Worm (Caenorhabditis elegans) whole organism, young adult: ENCODE results near the gene ctl-2.
A peak's percentile ranks its signal among the peaks of the same experiment; 100 is the strongest.

Experiments
- F37B4.10 ChIP-seq: fragments of 200-800 bp; sonication (Bioruptor generic); IDR thresholded peaks from 2 replicates; pipeline ENCODE4 v1.3.6; 2022; ENCODE audit warnings: missing genetic modification characterization, missing compliant biosample characterization
- F39B2.1 ChIP-seq: fragments of 200-800 bp; sonication (Bioruptor generic); IDR thresholded peaks from 2 replicates; pipeline ENCODE4 v1.3.6; 2022; ENCODE audit warnings: missing genetic modification reagents, missing genetic modification characterization, missing compliant biosample characterization
- F49E8.2 ChIP-seq: sonication (generic microtip); optimal IDR thresholded peaks from 3 replicates; lab custom pipeline; 2017; ENCODE audit warnings: missing genetic modification characterization, mild to moderate bottlenecking, missing compliant biosample characterization, antibody characterized with exemption, moderate library complexity; ENCODE audit not compliant: insufficient read depth
- K11D2.4 ChIP-seq: fragments of 200-800 bp; sonication (Bioruptor generic); IDR thresholded peaks from 2 replicates; pipeline ENCODE4 v1.3.6; 2022; ENCODE audit warnings: missing genetic modification reagents, missing genetic modification characterization, missing compliant biosample characterization
- T07F8.4 ChIP-seq: sonication (generic microtip); optimal IDR thresholded peaks from 2 replicates; lab custom pipeline; 2016; ENCODE audit warnings: mild to moderate bottlenecking, missing genetic modification characterization, moderate library complexity, missing compliant biosample characterization
- Y56A3A.18 ChIP-seq: fragments of 200-800 bp; sonication (Bioruptor generic); IDR thresholded peaks from 2 replicates; pipeline ENCODE4 v1.3.6; 2022; ENCODE audit warnings: missing genetic modification reagents, missing genetic modification characterization, missing compliant biosample characterization
- ZK185.1 ChIP-seq: sonication (generic microtip); optimal IDR thresholded peaks from 2 replicates; lab custom pipeline; 2016; ENCODE audit warnings: mild to moderate bottlenecking, missing genetic modification characterization, missing compliant biosample characterization; ENCODE audit not compliant: poor library complexity, severe bottlenecking
- attf-5 ChIP-seq: fragments of 200-800 bp; sonication (Bioruptor generic); optimal IDR thresholded peaks from 2 replicates; lab custom pipeline; 2018; ENCODE audit warnings: mild to moderate bottlenecking, missing genetic modification characterization, missing compliant biosample characterization
- bed-1 ChIP-seq: fragments of 200-800 bp; sonication (Bioruptor generic); IDR thresholded peaks from 2 replicates; pipeline ENCODE4 v1.3.6; 2022; ENCODE audit warnings: missing genetic modification reagents, missing genetic modification characterization, missing compliant biosample characterization
- bed-2 ChIP-seq: fragments of 200-800 bp; sonication (Bioruptor generic); IDR thresholded peaks from 2 replicates; pipeline ENCODE4 v1.3.6; 2022; ENCODE audit warnings: missing genetic modification reagents, missing genetic modification characterization, missing compliant biosample characterization
- cebp-1 ChIP-seq, 2 experiments: fragments of 200-800 bp in 1 of 2; sonication (Bioruptor generic) in 1 of 2; sonication (generic microtip) in 1 of 2; IDR thresholded peaks in 1 of 2; optimal IDR thresholded peaks in 1 of 2; 2 replicates each; pipeline versions ENCODE4 v1.3.6 to Lab custom; 2017 to 2022; ENCODE audit warnings: missing compliant biosample characterization in 2 of 2, missing genetic modification characterization in 2 of 2, mild to moderate bottlenecking in 1 of 2, missing genetic modification reagents in 1 of 2, moderate library complexity in 1 of 2
- cebp-2 ChIP-seq: fragments of 200-800 bp; sonication (Bioruptor generic); IDR thresholded peaks from 2 replicates; pipeline ENCODE4 v1.3.6; 2022; ENCODE audit warnings: missing genetic modification characterization, missing compliant biosample characterization
- dox-1 ChIP-seq: fragments of 200-800 bp; sonication (Bioruptor generic); IDR thresholded peaks from 2 replicates; pipeline ENCODE4 v1.3.6; 2022; ENCODE audit warnings: missing genetic modification reagents, missing genetic modification characterization, missing compliant biosample characterization
- dpl-1 ChIP-seq: fragments of 150-350 bp; optimal IDR thresholded peaks from 2 replicates; lab custom pipeline; 2014; ENCODE audit warnings: missing biosample characterization, missing genetic modification reagents, missing genetic modification characterization
- egrh-3 ChIP-seq: fragments of 200-800 bp; sonication (Bioruptor generic); IDR thresholded peaks from 2 replicates; pipeline ENCODE4 v1.3.6; 2022; ENCODE audit warnings: missing genetic modification reagents, missing genetic modification characterization, missing compliant biosample characterization
- him-1 ChIP-seq: sonication (generic microtip); optimal IDR thresholded peaks from 2 replicates; lab custom pipeline; 2016; ENCODE audit warnings: missing genotype, missing genetic modification reagents, missing genetic modification characterization, missing compliant biosample characterization
- hrde-1 ChIP-seq: sonication (generic microtip); optimal IDR thresholded peaks from 2 replicates; lab custom pipeline; 2016; ENCODE audit warnings: missing genetic modification characterization, mild to moderate bottlenecking, missing compliant biosample characterization, moderate library complexity, missing genotype, missing genetic modification reagents, borderline replicate concordance
- let-607 ChIP-seq, 2 experiments: fragments of 200-800 bp in 1 of 2; sonication (Bioruptor generic) in 1 of 2; sonication (generic microtip) in 1 of 2; optimal IDR thresholded peaks; 2 replicates each; lab custom pipeline; 2016 to 2018; ENCODE audit warnings: mild to moderate bottlenecking in 2 of 2, missing compliant biosample characterization in 2 of 2, missing genetic modification characterization in 2 of 2, moderate library complexity in 2 of 2, missing genotype in 1 of 2
- lin-26 ChIP-seq: fragments of 200-800 bp; sonication (Bioruptor generic); IDR thresholded peaks from 2 replicates; pipeline ENCODE4 v1.3.6; 2022; ENCODE audit warnings: missing genetic modification reagents, missing genetic modification characterization, missing compliant biosample characterization
- madf-10 ChIP-seq: sonication (generic microtip); optimal IDR thresholded peaks from 2 replicates; lab custom pipeline; 2016; ENCODE audit warnings: mild to moderate bottlenecking, missing genetic modification characterization, missing compliant biosample characterization
- madf-6 ChIP-seq: fragments of 200-800 bp; sonication (Bioruptor generic); IDR thresholded peaks from 2 replicates; pipeline ENCODE4 v1.3.6; 2022; ENCODE audit warnings: missing genetic modification reagents, missing genetic modification characterization, missing compliant biosample characterization
- mel-28 ChIP-seq: sonication (generic microtip); optimal IDR thresholded peaks from 2 replicates; lab custom pipeline; 2016; ENCODE audit warnings: borderline replicate concordance, mild to moderate bottlenecking, missing genetic modification characterization, missing compliant biosample characterization
- mes-4 ChIP-seq: sonication (generic microtip); optimal IDR thresholded peaks from 2 replicates; lab custom pipeline; 2016; ENCODE audit warnings: missing genotype, missing genetic modification characterization, missing compliant biosample characterization
- nfyb-1 ChIP-seq: fragments of 200-800 bp; sonication (Bioruptor generic); IDR thresholded peaks from 2 replicates; pipeline ENCODE4 v1.3.6; 2022; ENCODE audit warnings: missing genetic modification reagents, missing genetic modification characterization, missing compliant biosample characterization
- nhr-120 ChIP-seq: fragments of 200-800 bp; sonication (Bioruptor generic); IDR thresholded peaks from 2 replicates; pipeline ENCODE4 v1.3.6; 2022; ENCODE audit warnings: missing genetic modification characterization, missing compliant biosample characterization
- nhr-179 ChIP-seq: sonication (generic microtip); optimal IDR thresholded peaks from 2 replicates; lab custom pipeline; 2016; ENCODE audit warnings: mild to moderate bottlenecking, missing genetic modification characterization, missing compliant biosample characterization
- nhr-27 ChIP-seq: fragments of 200-800 bp; sonication (Bioruptor generic); optimal IDR thresholded peaks from 2 replicates; lab custom pipeline; 2018; ENCODE audit warnings: mild to moderate bottlenecking, missing genetic modification characterization, moderate library complexity, missing compliant biosample characterization
- pbrm-1 ChIP-seq: fragments of 200-800 bp; sonication (Bioruptor generic); IDR thresholded peaks from 2 replicates; pipeline ENCODE4 v1.3.6; 2022; ENCODE audit warnings: missing genetic modification reagents, missing genetic modification characterization, missing compliant biosample characterization
- rcor-1 ChIP-seq: fragments of 200-800 bp; sonication (Bioruptor generic); IDR thresholded peaks from 2 replicates; pipeline ENCODE4 v1.3.6; 2022; ENCODE audit warnings: missing genetic modification reagents, missing genetic modification characterization, missing compliant biosample characterization
- repo-1 ChIP-seq: sonication (generic microtip); optimal IDR thresholded peaks from 2 replicates; lab custom pipeline; 2017; ENCODE audit warnings: mild to moderate bottlenecking, missing genetic modification characterization, missing compliant biosample characterization
- sea-2 ChIP-seq: fragments of 200-800 bp; sonication (Bioruptor generic); IDR thresholded peaks from 2 replicates; pipeline ENCODE4 v1.3.6; 2022; ENCODE audit warnings: missing genetic modification characterization, missing compliant biosample characterization
- snpc-4 ChIP-seq, 5 experiments: fragments of 150-350 bp in 1 of 5; sonication (generic microtip) in 4 of 5; optimal IDR thresholded peaks; 2 replicates each; lab custom pipeline; 2014 to 2018; ENCODE audit warnings: missing genetic modification characterization in 5 of 5, missing biosample characterization in 3 of 5, antibody characterized with exemption in 2 of 5, mild to moderate bottlenecking in 2 of 5, missing compliant biosample characterization in 2 of 5, missing genotype in 2 of 5, moderate library complexity in 2 of 5, missing genetic modification reagents in 1 of 5
- tbp1 ChIP-seq: fragments of 200-800 bp; sonication (Bioruptor generic); optimal IDR thresholded peaks from 2 replicates; lab custom pipeline; 2018; ENCODE audit warnings: mild to moderate bottlenecking, missing genetic modification characterization, missing compliant biosample characterization
- xnd-1 ChIP-seq: sonication (generic microtip); optimal IDR thresholded peaks from 2 replicates; lab custom pipeline; 2016; ENCODE audit warnings: missing genotype, missing genetic modification reagents, missing genetic modification characterization, missing compliant biosample characterization
- zfh-2 ChIP-seq: fragments of 200-800 bp; sonication (Bioruptor generic); conservative IDR thresholded peaks from 2 replicates; pipeline ENCODE4 v1.3.6; 2022; ENCODE audit warnings: missing genetic modification reagents, missing genetic modification characterization, missing compliant biosample characterization
- zim-3 ChIP-seq: sonication (generic microtip); optimal IDR thresholded peaks from 2 replicates; lab custom pipeline; 2017; ENCODE audit warnings: mild to moderate bottlenecking, missing genetic modification characterization, moderate library complexity, missing compliant biosample characterization
- ztf-25 ChIP-seq: fragments of 200-800 bp; sonication (Bioruptor generic); IDR thresholded peaks from 2 replicates; pipeline ENCODE4 v1.3.6; 2022; ENCODE audit warnings: missing genetic modification reagents, missing genetic modification characterization, missing compliant biosample characterization
- ztf-6 ChIP-seq: fragments of 200-800 bp; sonication (Bioruptor generic); IDR thresholded peaks from 2 replicates; pipeline ENCODE4 v1.3.6; 2022; ENCODE audit warnings: missing genetic modification reagents, missing genetic modification characterization, missing compliant biosample characterization

Gene ctl-2

ce11 chrII:14276409-14276808 lies 25.4 kb downstream of the ctl-2 start, which contains the start of gene Y54G11A.3 (continued):
- TF ChIP-seq ZK185.1 (tag; lab: Kevin White, UChicago) (no peak), Y56A3A.18 (no peak), bed-1 (GFP tag; lab: Robert Waterston, UW) (no peak), hrde-1 (tag; lab: Kevin White, UChicago) (no peak), nhr-27 (tag; lab: Kevin White, UChicago) (no peak), T07F8.4 (no peak)

DNA sequence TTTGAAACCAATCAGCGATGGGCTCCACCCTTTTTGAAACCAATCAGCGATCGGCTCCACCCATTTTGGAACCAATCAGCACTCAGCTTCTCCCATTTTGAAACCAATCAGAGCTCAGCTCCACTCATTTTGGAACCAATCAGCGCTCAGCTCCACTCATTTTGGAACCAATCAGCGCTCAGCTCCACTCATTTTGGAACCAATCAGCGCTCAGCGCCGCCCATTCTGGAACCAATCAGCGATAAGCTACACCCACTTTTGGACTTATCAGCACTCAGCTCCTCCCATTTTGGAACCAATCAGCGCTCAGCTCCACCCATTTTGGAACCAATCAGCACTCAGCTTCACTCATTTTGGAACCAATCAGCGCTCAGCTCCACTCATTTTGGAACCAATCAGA lies 26.8 kb downstream of the ctl-2 start:
- TF ChIP-seq nfyb-1 (GFP tag; lab: Robert Waterston, UW) (0 out of 2 replicates have a peak, but pooled peaks have one; percentile 18), cebp-2 (peak; percentile 78; the same call in 1 of the 2 replicates)

- TF ChIP-seq repo-1 (tag; lab: Kevin White, UChicago) = no peak
- TF ChIP-seq, all 124 proteins: peak for 0
Measured at ce11 chrII:14269839-14270238, 32.0 kb downstream of the ctl-2 start.

ce11 chrII:14269142-14269593 lies 32.7 kb downstream of the ctl-2 start, which contains the start of gene Y54G11A.1:
Y54G11A.1 (minus strand) TSS chrII:14269192.
- no peak for TF ChIP-seq madf-6 (GFP tag; lab: Robert Waterston, UW)
- no peak for TF ChIP-seq nhr-179
- TF ChIP-seq dox-1 (GFP tag; lab: Robert Waterston, UW) = no peak
- TF ChIP-seq nhr-120 (GFP tag; lab: Robert Waterston, UW) = no peak
- no peak for TF ChIP-seq rcor-1 (GFP tag; lab: Robert Waterston, UW)
- no peak for TF ChIP-seq F37B4.10
- no peak for TF ChIP-seq lin-26 (GFP tag; lab: Robert Waterston, UW)
- TF ChIP-seq dpl-1 (GFP tag; lab: Kevin White, UChicago) = no peak
- TF ChIP-seq mes-4 = no peak
- no peak for TF ChIP-seq bed-2 (GFP tag; lab: Robert Waterston, UW)
- no peak for TF ChIP-seq zim-3
- TF ChIP-seq F39B2.1 (GFP tag; lab: Robert Waterston, UW) = no peak
- TF ChIP-seq F49E8.2 = no peak
- TF ChIP-seq, all 124 proteins: peak for 0

- no peak for TF ChIP-seq K11D2.4 (GFP tag; lab: Robert Waterston, UW)
- TF ChIP-seq xnd-1 (tag; lab: Kevin White, UChicago) = no peak
- TF ChIP-seq egrh-3 (GFP tag; lab: Robert Waterston, UW) = peak; percentile 45; the same call in 1 of the 2 replicates
- no peak for TF ChIP-seq nhr-120 (GFP tag; lab: Robert Waterston, UW)
- peak; percentile 54 for TF ChIP-seq zfh-2
Measured at ce11 chrII:14257943-14258342, 43.9 kb downstream of the ctl-2 start.

DNA sequence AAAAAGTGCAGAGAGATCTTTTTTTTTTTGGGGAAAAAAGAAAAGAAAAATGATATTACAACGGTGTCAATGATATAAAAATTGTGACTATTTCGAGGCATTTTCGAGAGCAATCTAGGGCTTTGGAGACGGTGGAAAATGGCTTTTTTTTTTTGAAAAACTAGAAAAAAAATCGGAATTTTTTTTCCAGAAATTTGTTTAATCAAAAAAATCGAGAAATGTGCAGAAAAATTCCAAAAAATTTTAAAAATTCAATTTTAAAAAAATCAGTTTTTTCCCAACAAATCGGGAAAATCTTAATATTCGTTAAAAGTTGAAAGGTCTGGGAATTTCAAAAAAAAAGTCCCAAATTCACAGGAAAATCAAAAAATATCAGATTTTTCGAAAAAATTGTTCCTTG lies 45.0 kb downstream of the ctl-2 start, which contains the start of gene Y54G11A.19:
TSS of gene Y54G11A.19 (minus strand) at position 101 of the 400 bp plus-strand sequence.
- TF ChIP-seq attf-5 = no peak
- TF ChIP-seq ztf-6 = no peak
- no peak for TF ChIP-seq lin-26 (GFP tag; lab: Robert Waterston, UW)
- TF ChIP-seq, all 124 proteins: peak for 0

- TF ChIP-seq mel-28 (tag; lab: Kevin White, UChicago) (peak; percentile 26), madf-10 (no peak), cebp-1 (GFP tag; IDR thresholded peaks at IDR 0.05; lab: Robert Waterston, UW) (0 out of 2 replicates have a peak, but pooled peaks have one; percentile 8), cebp-1 (tag; optimal IDR thresholded peaks at IDR 0.05; lab: Kevin White, UChicago) (no peak), ztf-25 (GFP tag; lab: Robert Waterston, UW) (no peak), him-1 (peak; percentile 37), sea-2 (GFP tag; lab: Robert Waterston, UW) (no peak), tbp1 (GFP tag; lab: Kevin White, UChicago) (no peak), let-607 (tag; optimal IDR thresholded peaks at IDR 0.05; lab: Kevin White, UChicago) (no peak), snpc-4 (GFP tag; optimal IDR thresholded peaks at IDR 0.05; lab: Kevin White, UChicago) (no peak), snpc-4 (tag; optimal IDR thresholded peaks at IDR 0.05; lab: Kevin White, UChicago) (no peak), pbrm-1 (GFP tag; lab: Robert Waterston, UW) (no peak)
Measured at ce11 chrII:14255850-14256249, 46.0 kb downstream of the ctl-2 start.
